Fruit fly (Drosophila melanogaster) whole organism, embryonic: ENCODE measurements around the gene pdm2.

ENCODE experiments used
- ATbp ChIP-seq: fragments of 200-800 bp; sonication (Bioruptor generic); optimal IDR thresholded peaks from 2 replicates; lab custom pipeline; 2017; ENCODE audit warnings: missing biosample characterization, mild to moderate bottlenecking, missing genetic modification characterization, missing genetic modification reagents
- Aef1 ChIP-seq: fragments of 200-800 bp; sonication (Bioruptor generic); IDR thresholded peaks from 3 replicates; pipeline ENCODE4 v1.3.6; 2022; ENCODE audit warnings: missing biosample characterization, missing genetic modification characterization
- Antp ChIP-seq: fragments of 200-800 bp; sonication (Bioruptor generic); optimal IDR thresholded peaks from 3 replicates; lab custom pipeline; 2016; ENCODE audit warnings: missing biosample characterization, missing genetic modification characterization
- B-H2 ChIP-seq: fragments of 200-800 bp; sonication (Bioruptor generic); optimal IDR thresholded peaks from 2 replicates; lab custom pipeline; 2018; ENCODE audit warnings: missing biosample characterization, mild to moderate bottlenecking, missing genetic modification characterization
- CG10321 ChIP-seq: fragments of 200-800 bp; sonication (Bioruptor generic); IDR thresholded peaks from 2 replicates; pipeline ENCODE4 v1.3.6; 2022; ENCODE audit warnings: missing biosample characterization, missing genetic modification characterization
- CG11085 ChIP-seq: fragments of 200-800 bp; sonication (Bioruptor generic); IDR thresholded peaks from 2 replicates; pipeline ENCODE4 v1.3.6; 2022; ENCODE audit warnings: missing biosample characterization, missing genetic modification characterization
- CG12236 ChIP-seq: fragments of 200-800 bp; sonication (Bioruptor generic); optimal IDR thresholded peaks from 2 replicates; lab custom pipeline; 2016; ENCODE audit warnings: missing biosample characterization, missing genetic modification characterization
- CG12744 ChIP-seq: fragments of 200-800 bp; sonication (Bioruptor generic); optimal IDR thresholded peaks from 2 replicates; lab custom pipeline; 2016; ENCODE audit warnings: missing biosample characterization, missing genetic modification characterization
- CG12942 ChIP-seq: fragments of 200-800 bp; sonication (Bioruptor generic); optimal IDR thresholded peaks from 3 replicates; lab custom pipeline; 2016; ENCODE audit warnings: missing biosample characterization, missing genetic modification characterization
- CG14014 ChIP-seq: fragments of 200-800 bp; sonication (Bioruptor generic); IDR thresholded peaks from 2 replicates; pipeline ENCODE4 v1.3.6; 2022; ENCODE audit warnings: missing biosample characterization, missing genetic modification characterization
- CG15601 ChIP-seq: fragments of 200-800 bp; sonication (Bioruptor generic); optimal IDR thresholded peaks from 3 replicates; lab custom pipeline; 2019; ENCODE audit warnings: missing biosample characterization, mild to moderate bottlenecking, missing genetic modification characterization, moderate library complexity
- CG15696 ChIP-seq: fragments of 200-800 bp; sonication (Bioruptor generic); optimal IDR thresholded peaks from 2 replicates; lab custom pipeline; 2019; ENCODE audit warnings: missing biosample characterization, mild to moderate bottlenecking, missing genetic modification characterization, moderate library complexity
- CG17568 ChIP-seq: fragments of 200-800 bp; sonication (Bioruptor generic); optimal IDR thresholded peaks from 2 replicates; lab custom pipeline; 2018; ENCODE audit warnings: missing biosample characterization, mild to moderate bottlenecking, missing genetic modification characterization, moderate library complexity
- CG17612 ChIP-seq: fragments of 200-800 bp; sonication (Bioruptor generic); IDR thresholded peaks from 2 replicates; pipeline ENCODE4 v1.3.6; 2022; ENCODE audit warnings: missing biosample characterization, missing genetic modification characterization
- CG31224 ChIP-seq: fragments of 200-800 bp; sonication (Bioruptor generic); IDR thresholded peaks from 2 replicates; pipeline ENCODE4 v1.3.6; 2022; ENCODE audit warnings: missing biosample characterization, missing genetic modification characterization
- CG34376 ChIP-seq: fragments of 200-800 bp; sonication (Bioruptor generic); optimal IDR thresholded peaks from 2 replicates; lab custom pipeline; 2018; ENCODE audit warnings: missing biosample characterization, mild to moderate bottlenecking, missing genetic modification characterization
- CG3726 ChIP-seq: fragments of 200-800 bp; sonication (Bioruptor generic); IDR thresholded peaks from 3 replicates; pipeline ENCODE4, ENCODE4 v1.3.6; 2022; ENCODE audit warnings: missing biosample characterization, missing genetic modification characterization
- CG3838 ChIP-seq: fragments of 200-800 bp; sonication (Bioruptor generic); optimal IDR thresholded peaks from 3 replicates; lab custom pipeline; 2016; ENCODE audit warnings: missing biosample characterization, missing genetic modification characterization
- CG4730 ChIP-seq: fragments of 200-800 bp; sonication (Bioruptor generic); IDR thresholded peaks from 2 replicates; pipeline ENCODE4 v1.3.6; 2022; ENCODE audit warnings: missing biosample characterization, missing genetic modification characterization
- CG6175 ChIP-seq: fragments of 200-800 bp; sonication (Bioruptor generic); IDR thresholded peaks from 3 replicates; pipeline ENCODE4 v1.3.6; 2022; ENCODE audit warnings: missing biosample characterization, missing genetic modification characterization
- CG6689 ChIP-seq: fragments of 200-800 bp; sonication (Bioruptor generic); IDR thresholded peaks from 2 replicates; pipeline ENCODE4 v1.3.6; 2022; ENCODE audit warnings: missing biosample characterization, missing genetic modification characterization
- CG6765 ChIP-seq: fragments of 200-800 bp; sonication (Bioruptor generic); optimal IDR thresholded peaks from 3 replicates; lab custom pipeline; 2017; ENCODE audit warnings: missing biosample characterization, mild to moderate bottlenecking, missing genetic modification characterization
- CG7271 ChIP-seq: fragments of 200-800 bp; sonication (Bioruptor generic); optimal IDR thresholded peaks from 2 replicates; lab custom pipeline; 2018; ENCODE audit warnings: missing biosample characterization, mild to moderate bottlenecking, missing genetic modification characterization, moderate library complexity
- CG8478 ChIP-seq: fragments of >200 bp; optimal IDR thresholded peaks from 2 replicates; lab custom pipeline; 2018
- CG9609 ChIP-seq: fragments of 200-800 bp; sonication (Bioruptor generic); optimal IDR thresholded peaks from 3 replicates; lab custom pipeline; 2016; ENCODE audit warnings: missing biosample characterization, missing genetic modification characterization
- CG9932 ChIP-seq: fragments of 200-800 bp; sonication (Bioruptor generic); IDR thresholded peaks from 2 replicates; pipeline ENCODE4 v1.3.6; 2022; ENCODE audit warnings: missing biosample characterization, missing genetic modification characterization
- CTCF ChIP-seq: fragments of 200-800 bp; sonication (Bioruptor generic); optimal IDR thresholded peaks from 2 replicates; lab custom pipeline; 2017; ENCODE audit warnings: missing biosample characterization, mild to moderate bottlenecking, missing genetic modification characterization, moderate library complexity
- Chrac-16 ChIP-seq: fragments of 200-800 bp; sonication (Bioruptor generic); optimal IDR thresholded peaks from 3 replicates; lab custom pipeline; 2016; ENCODE audit warnings: missing biosample characterization, missing genetic modification characterization
- D19B ChIP-seq: fragments of 200-800 bp; sonication (Bioruptor generic); optimal IDR thresholded peaks from 2 replicates; lab custom pipeline; 2017; ENCODE audit warnings: missing biosample characterization, mild to moderate bottlenecking, missing genetic modification characterization
- Eip74EF ChIP-seq, 2 experiments: fragments of 200-800 bp in 1 of 2; fragments of >200 bp in 1 of 2; sonication (Bioruptor generic) in 1 of 2; optimal IDR thresholded peaks; 2 replicates each; lab custom pipeline; 2017 to 2019; ENCODE audit warnings: missing biosample characterization in 2 of 2, missing genetic modification characterization in 2 of 2, mild to moderate bottlenecking in 1 of 2, moderate library complexity in 1 of 2
- HLH4C ChIP-seq: fragments of 200-800 bp; sonication (Bioruptor generic); IDR thresholded peaks from 3 replicates; pipeline ENCODE4 v1.3.6; 2022; ENCODE audit warnings: missing biosample characterization, missing genetic modification characterization; ENCODE audit not compliant: partially characterized antibody
- Hmx ChIP-seq: fragments of 200-800 bp; sonication (Bioruptor generic); optimal IDR thresholded peaks from 2 replicates; lab custom pipeline; 2016; ENCODE audit warnings: missing biosample characterization, missing genetic modification characterization
- Hr78 ChIP-seq, 2 experiments: fragments of 200-800 bp in 1 of 2; fragments of >200 bp in 1 of 2; sonication (Bioruptor generic) in 1 of 2; optimal IDR thresholded peaks; 2 replicates each; lab custom pipeline; 2017 to 2019; ENCODE audit warnings: missing biosample characterization in 2 of 2, missing genetic modification characterization in 2 of 2, mild to moderate bottlenecking in 1 of 2, moderate library complexity in 1 of 2
- Med ChIP-seq: fragments of 200-800 bp; sonication (Bioruptor generic); peaks from one replicate; lab custom pipeline; 2016; ENCODE audit warnings: missing biosample characterization, missing genetic modification characterization, mild to moderate bottlenecking, inconsistent platforms, moderate library complexity
- Mes4 ChIP-seq: fragments of 200-800 bp; sonication (Bioruptor generic); optimal IDR thresholded peaks from 2 replicates; lab custom pipeline; 2016; ENCODE audit warnings: missing biosample characterization, missing genetic modification characterization
- Ptx1 ChIP-seq: fragments of 200-800 bp; sonication (Bioruptor generic); IDR thresholded peaks from 2 replicates; pipeline ENCODE4 v1.3.6; 2022; ENCODE audit warnings: missing biosample characterization, missing genetic modification characterization
- Sin3A ChIP-seq: fragments of >200 bp; optimal IDR thresholded peaks from 2 replicates; lab custom pipeline; 2018
- abd-A ChIP-seq: fragments of 200-800 bp; sonication (Bioruptor generic); optimal IDR thresholded peaks from 3 replicates; lab custom pipeline; 2019; ENCODE audit warnings: missing biosample characterization, mild to moderate bottlenecking, missing genetic modification characterization, moderate library complexity
- az2 ChIP-seq: fragments of 200-800 bp; sonication (Bioruptor generic); optimal IDR thresholded peaks from 3 replicates; lab custom pipeline; 2016; ENCODE audit warnings: missing biosample characterization, missing genetic modification characterization
- br ChIP-seq: fragments of >200 bp; optimal IDR thresholded peaks from 2 replicates; lab custom pipeline; 2017
- btn ChIP-seq: fragments of 200-800 bp; sonication (Bioruptor generic); optimal IDR thresholded peaks from 2 replicates; lab custom pipeline; 2016; ENCODE audit warnings: missing biosample characterization, missing genetic modification characterization
- chm ChIP-seq: fragments of 200-800 bp; sonication (Bioruptor generic); IDR thresholded peaks from 2 replicates; pipeline ENCODE4 v1.3.6; 2022; ENCODE audit warnings: missing biosample characterization, missing genetic modification characterization
- cwo ChIP-seq: fragments of 200-800 bp; sonication (Bioruptor generic); optimal IDR thresholded peaks from 3 replicates; lab custom pipeline; 2017; ENCODE audit warnings: missing biosample characterization, missing genetic modification characterization, mild to moderate bottlenecking, moderate library complexity, missing genetic modification reagents
- da ChIP-seq: fragments of 200-800 bp; sonication (Bioruptor generic); optimal IDR thresholded peaks from 2 replicates; lab custom pipeline; 2016; ENCODE audit warnings: missing biosample characterization, missing genetic modification characterization
- grn ChIP-seq: fragments of 200-800 bp; sonication (Bioruptor generic); optimal IDR thresholded peaks from 3 replicates; lab custom pipeline; 2017; ENCODE audit warnings: missing biosample characterization, missing genetic modification characterization
- kah ChIP-seq: fragments of 200-800 bp; sonication (Bioruptor generic); optimal IDR thresholded peaks from 2 replicates; lab custom pipeline; 2018; ENCODE audit warnings: missing biosample characterization, mild to moderate bottlenecking, missing genetic modification characterization
- lmd ChIP-seq: fragments of 200-800 bp; sonication (Bioruptor generic); IDR thresholded peaks from 2 replicates; pipeline ENCODE4 v1.3.6; 2022; ENCODE audit warnings: missing biosample characterization, missing genetic modification characterization
- peb ChIP-seq: fragments of 200-800 bp; sonication (Bioruptor generic); IDR thresholded peaks from 2 replicates; pipeline ENCODE4 v1.3.6; 2022; ENCODE audit warnings: missing biosample characterization, missing genetic modification characterization
- phol ChIP-seq: fragments of 200-800 bp; sonication (Bioruptor generic); optimal IDR thresholded peaks from 3 replicates; lab custom pipeline; 2018; ENCODE audit warnings: missing biosample characterization, mild to moderate bottlenecking, missing genetic modification characterization, moderate library complexity
- pros ChIP-seq: fragments of 200-800 bp; sonication (Bioruptor generic); optimal IDR thresholded peaks from 3 replicates; lab custom pipeline; 2019; ENCODE audit warnings: missing biosample characterization, mild to moderate bottlenecking, missing genetic modification characterization, moderate library complexity
- sima ChIP-seq: fragments of 200-800 bp; sonication (Bioruptor generic); optimal IDR thresholded peaks from 2 replicates; lab custom pipeline; 2016; ENCODE audit warnings: missing biosample characterization, missing genetic modification characterization
- sr ChIP-seq: fragments of 200-800 bp; sonication (Bioruptor generic); IDR thresholded peaks from 3 replicates; pipeline ENCODE4 v1.3.6; 2022; ENCODE audit warnings: missing biosample characterization, missing genetic modification characterization
- tna ChIP-seq: fragments of 200-800 bp; sonication (Bioruptor generic); IDR thresholded peaks from 2 replicates; pipeline ENCODE4 v1.3.6; 2022; ENCODE audit warnings: missing biosample characterization, missing genetic modification characterization; ENCODE audit not compliant: partially characterized antibody
- wor ChIP-seq: fragments of 200-800 bp; sonication (Bioruptor generic); IDR thresholded peaks from 2 replicates; pipeline ENCODE4 v1.3.6; 2022; ENCODE audit warnings: missing biosample characterization, missing genetic modification characterization

pdm2 gene

dm6 chr2L:12712255-12712654 is 55.3 kb downstream of the pdm2 start (continued):
- TF ChIP-seq Antp (GFP tag; lab: Kevin White, UChicago) (no peak), CG3838 (GFP tag; lab: Kevin White, UChicago) (no peak), B-H2 (GFP tag; lab: Kevin White, UChicago) (no peak), CG14014 (no peak), CG3726 (GFP tag; lab: Robert Waterston, UW) (no peak), btn (GFP tag; lab: Kevin White, UChicago) (no peak), CTCF (no peak), CG12744 (GFP tag; lab: Kevin White, UChicago) (no peak), Chrac-16 (GFP tag; lab: Kevin White, UChicago) (peak; percentile 2), CG12942 (no peak), CG7271 (tag; lab: Kevin White, UChicago) (no peak), CG17568 (no peak), lmd (no peak), sr (GFP tag; lab: Robert Waterston, UW) (no peak), cwo (no peak), wor (GFP tag; lab: Robert Waterston, UW) (no peak), CG34376 (no peak), CG6689 (GFP tag; lab: Robert Waterston, UW) (no peak), CG8478 (lab: Kevin White, UChicago) (no peak), br (no peak), Hmx (GFP tag; lab: Kevin White, UChicago) (no peak), CG9609 (GFP tag; lab: Kevin White, UChicago) (no peak), pros (GFP tag; lab: Kevin White, UChicago) (no peak), CG6175 (GFP tag; lab: Robert Waterston, UW) (no peak), CG17612 (GFP tag; lab: Robert Waterston, UW) (no peak), az2 (GFP tag; lab: Kevin White, UChicago) (no peak), D19B (no peak), CG12236 (no peak), CG9932 (GFP tag; lab: Robert Waterston, UW) (no peak; the same call in 1 of the 2 replicates), Mes4 (GFP tag; lab: Kevin White, UChicago) (no peak), da (GFP tag; lab: Kevin White, UChicago) (no peak), Ptx1 (GFP tag; lab: Robert Waterston, UW) (no peak), Sin3A (lab: Kevin White, UChicago) (peak; percentile 33), tna (GFP tag; lab: Robert Waterston, UW) (no peak), chm (no peak), phol (peak; percentile 52), Med (no peak), CG15601 (tag; lab: Kevin White, UChicago) (no peak), CG4730 (GFP tag; lab: Robert Waterston, UW) (no peak), ATbp (GFP tag; lab: Kevin White, UChicago) (no peak), abd-A (tag; lab: Kevin White, UChicago) (no peak), kah (no peak), CG6765 (GFP tag; lab: Kevin White, UChicago) (no peak), Hr78 (GFP tag; optimal IDR thresholded peaks at IDR 0.05; lab: Kevin White, UChicago) (no peak), peb (GFP tag; lab: Robert Waterston, UW) (no peak), CG11085 (GFP tag; lab: Robert Waterston, UW) (no peak), Eip74EF (GFP tag; optimal IDR thresholded peaks at IDR 0.05; lab: Kevin White, UChicago) (no peak), CG31224 (GFP tag; lab: Robert Waterston, UW) (no peak), sima (GFP tag; lab: Kevin White, UChicago) (no peak), Aef1 (GFP tag; lab: Robert Waterston, UW) (no peak), HLH4C (GFP tag; lab: Robert Waterston, UW) (no peak; the same call in 2 of the 3 replicates), CG10321 (GFP tag; lab: Robert Waterston, UW) (no peak), grn (GFP tag; lab: Kevin White, UChicago) (no peak), CG15696 (tag; lab: Kevin White, UChicago) (no peak)
